Fruit fly (Drosophila melanogaster): ENCODE data around the gene CG32811.

DNA sequence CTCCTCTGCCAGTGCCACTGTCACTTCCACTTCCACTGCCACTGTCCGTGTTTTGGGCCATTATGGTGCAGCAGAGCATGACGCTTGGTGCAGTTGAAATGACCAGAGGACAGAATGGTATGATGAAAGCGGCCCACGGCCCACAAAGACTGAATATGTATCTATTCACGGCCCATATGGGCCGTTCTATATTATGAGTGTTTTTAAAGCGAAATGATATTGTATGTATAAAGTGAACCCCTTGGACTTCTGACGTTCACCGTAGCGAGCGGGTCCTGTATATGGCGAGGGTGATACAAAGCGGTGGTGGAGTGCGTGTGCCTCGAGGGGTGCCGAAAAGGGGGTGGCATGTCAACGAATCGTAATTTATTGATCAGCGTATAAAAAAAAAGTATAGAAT, 28.5 kb downstream of the CG32811 start:
- TF ChIP-seq Lpt (GFP tag; optimal IDR thresholded peaks at IDR 0.05): no peak
- TF ChIP-seq Ets21C (GFP tag; optimal IDR thresholded peaks at IDR 0.05): no peak
- TF ChIP-seq CG4318 (GFP tag; optimal IDR thresholded peaks at IDR 0.05): no peak
- no peak for TF ChIP-seq Hr4 (GFP tag; optimal IDR thresholded peaks at IDR 0.05)
- TF ChIP-seq Hr38 (GFP tag; optimal IDR thresholded peaks at IDR 0.05): no peak
- no peak for TF ChIP-seq CG15336 (GFP tag; IDR thresholded peaks at IDR 0.05)
- TF ChIP-seq lz (GFP tag; optimal IDR thresholded peaks at IDR 0.05): no peak
- no peak for TF ChIP-seq CG11294 (GFP tag; IDR thresholded peaks at IDR 0.05)
- no peak for TF ChIP-seq Eip93F (GFP tag; optimal IDR thresholded peaks at IDR 0.05)
- no peak for TF ChIP-seq CG6854 (GFP tag; optimal IDR thresholded peaks at IDR 0.05)
- TF ChIP-seq CG10669 (GFP tag; optimal IDR thresholded peaks at IDR 0.05): no peak
- no peak for TF ChIP-seq CG11762 (GFP tag; optimal IDR thresholded peaks at IDR 0.05; ENCODE audit: insufficient read depth)
